Fruit fly (Drosophila melanogaster): ENCODE data around the gene CG34256.

dm6 chr3L:18984661-18985060 lies 5.0 kb downstream of the CG34256 start, which contains the start of gene CG14075:
- TF ChIP-seq CG8478 (optimal IDR thresholded peaks at IDR 0.05) (no peak), CTCF (optimal IDR thresholded peaks at IDR 0.05) (no peak)

Data from S2 (cell line).